Worm (Caenorhabditis elegans) whole organism, young adult: ENCODE results near the gene Y57G7A.6.

Experiments used
- ama-1 ChIP-seq, 3 experiments: fragments of 150-350 bp in 1 of 3; sonication (generic microtip) in 2 of 3; optimal IDR thresholded peaks; 2 replicates each; lab custom pipeline; 2014 to 2018; ENCODE audit warnings: missing biosample characterization in 2 of 3, missing genetic modification characterization in 2 of 3, missing genetic modification reagents in 2 of 3
- cebp-1 ChIP-seq, 2 experiments: fragments of 200-800 bp in 1 of 2; sonication (Bioruptor generic) in 1 of 2; sonication (generic microtip) in 1 of 2; IDR thresholded peaks in 1 of 2; optimal IDR thresholded peaks in 1 of 2; 2 replicates each; pipeline versions ENCODE4 v1.3.6 to Lab custom; 2017 to 2022; ENCODE audit warnings: missing compliant biosample characterization in 2 of 2, missing genetic modification characterization in 2 of 2, mild to moderate bottlenecking in 1 of 2, missing genetic modification reagents in 1 of 2, moderate library complexity in 1 of 2
- ets-4 ChIP-seq: fragments of 200-800 bp; sonication (Bioruptor generic); optimal IDR thresholded peaks from 2 replicates; lab custom pipeline; 2018; ENCODE audit warnings: mild to moderate bottlenecking, missing genetic modification characterization, missing compliant biosample characterization
- unc-62 ChIP-seq: fragments of 150-350 bp; optimal IDR thresholded peaks from 2 replicates; lab custom pipeline; 2014; ENCODE audit warnings: missing biosample characterization, missing genetic modification reagents, missing genetic modification characterization

DNA sequence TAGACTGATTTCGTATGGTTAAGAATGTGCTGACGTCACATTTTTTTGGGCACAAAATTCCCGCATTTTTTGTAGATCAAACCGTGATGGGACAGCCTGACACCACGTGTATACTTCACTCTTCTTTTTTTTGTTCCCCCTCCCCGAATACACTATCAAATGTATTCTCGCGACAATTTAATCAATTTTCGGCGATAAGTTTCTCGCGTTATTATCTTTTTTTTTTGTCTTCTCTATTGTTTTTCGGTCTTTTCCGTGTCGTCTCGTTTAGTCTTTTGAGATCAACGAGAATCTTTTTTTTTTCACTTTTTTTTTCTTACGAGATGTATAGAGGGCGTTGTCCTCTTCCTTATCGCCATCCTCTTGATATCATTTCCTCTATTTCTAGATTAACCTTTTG, 29.8 kb upstream of the Y57G7A.6 start:
- TF ChIP-seq cebp-1 (GFP tag; IDR thresholded peaks at IDR 0.05; lab: Robert Waterston, UW), result no peak
- no peak for TF ChIP-seq cebp-1 (tag; optimal IDR thresholded peaks at IDR 0.05; lab: Kevin White, UChicago)
- no peak for TF ChIP-seq ama-1 (optimal IDR thresholded peaks at IDR 0.05; lab: Kevin White, UChicago)
- no peak for TF ChIP-seq ama-1 (GFP tag; optimal IDR thresholded peaks at IDR 0.05; lab: Kevin White, UChicago)
- TF ChIP-seq ets-4 (GFP tag; lab: Kevin White, UChicago), result no peak
- no peak for TF ChIP-seq unc-62 (GFP tag; lab: Kevin White, UChicago)
